Worm (Caenorhabditis elegans): ENCODE data around the gene F46G10.2.

Gene F46G10.2

ce11 chrX:13349230-13350122 lies 26.7 kb downstream of the F46G10.2 start (continued):
- TF ChIP-seq gei-8 (GFP tag; optimal IDR thresholded peaks at IDR 0.05) (peak; percentile 73), mdt-29 (GFP tag; IDR thresholded peaks at IDR 0.05) (peak; percentile 75), Y75B8A.6 (GFP tag; IDR thresholded peaks at IDR 0.05) (peak; percentile 65; the same call in 1 of the 2 replicates), nhr-48 (tag; optimal IDR thresholded peaks at IDR 0.05) (peak; percentile 39), nhr-77 (tag; optimal IDR thresholded peaks at IDR 0.05) (peak; percentile 35), php-3 (GFP tag; IDR thresholded peaks at IDR 0.05) (0 out of 2 replicates have a peak, but pooled peaks have one; percentile 26), daf-19 (GFP tag; conservative IDR thresholded peaks at IDR 0.05) (no peak), duxl-1 (tag; optimal IDR thresholded peaks at IDR 0.05; ENCODE audit: poor library complexity) (peak; percentile 78), Y48G9A.11 (GFP tag; IDR thresholded peaks at IDR 0.05) (no peak), lin-38 (GFP tag; IDR thresholded peaks at IDR 0.05) (peak; percentile 42), daf-16 (GFP tag; optimal IDR thresholded peaks at IDR 0.05) (peak in 1 of 2 experiments; percentile 74), daf-16 (tag; optimal IDR thresholded peaks at IDR 0.05) (peak; percentile 30), saeg-2 (GFP tag; IDR thresholded peaks at IDR 0.05) (peak; percentile 36; the same call in 1 of the 2 replicates), snpc-1.2 (GFP tag; IDR thresholded peaks at IDR 0.05) (0 out of 2 replicates have a peak, but pooled peaks have one; percentile 42), pha-4 (GFP tag; IDR thresholded peaks at IDR 0.05) (peak; percentile 19; the same call in 1 of the 2 replicates), pha-4 (tag; optimal IDR thresholded peaks at IDR 0.05) (no peak), ztf-7 (tag; optimal IDR thresholded peaks at IDR 0.05) (peak; percentile 9), T26A8.4 (GFP tag; IDR thresholded peaks at IDR 0.05) (peak; percentile 90), ceh-62 (tag; optimal IDR thresholded peaks at IDR 0.05) (no peak)

DNA sequence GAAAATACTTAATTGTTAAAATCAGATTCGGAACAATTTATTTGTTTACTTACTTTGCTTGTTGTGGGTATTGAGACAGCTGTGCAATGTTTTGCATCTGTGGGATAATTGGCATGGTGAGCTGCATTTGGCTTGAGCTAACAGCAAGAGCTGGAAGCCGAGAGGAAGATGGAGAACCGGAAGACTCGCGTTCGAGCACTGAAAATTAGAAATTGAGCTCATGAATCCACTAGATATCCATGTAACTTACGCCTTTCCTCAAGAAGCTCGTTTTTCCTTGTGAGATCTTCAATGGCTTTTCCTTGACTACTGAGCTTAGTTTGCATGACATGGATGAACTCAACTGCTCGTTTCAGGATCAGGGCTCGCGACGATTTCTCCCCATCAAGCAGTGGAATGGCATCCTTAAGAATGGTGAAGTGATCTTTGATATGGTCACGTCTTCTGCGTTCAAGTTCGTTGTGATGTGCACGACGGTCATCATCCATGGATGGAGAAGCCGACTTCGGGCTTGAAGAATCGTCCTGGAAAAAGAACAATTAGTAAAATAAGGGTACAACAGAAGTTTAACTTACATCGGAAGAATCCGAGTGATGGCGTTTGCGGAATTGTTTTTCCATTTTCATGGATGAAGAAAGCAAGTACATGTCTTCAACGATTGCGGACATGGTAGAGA lies 27.5 kb downstream of the F46G10.2 start:
- TF ChIP-seq hmg-1.1 (GFP tag; IDR thresholded peaks at IDR 0.05) (no peak), dve-1 (tag; optimal IDR thresholded peaks at IDR 0.05; ENCODE audit: insufficient read depth) (no peak), set-16 (GFP tag; IDR thresholded peaks at IDR 0.05) (no peak), snpc-4 (tag; optimal IDR thresholded peaks at IDR 0.05) (no peak), T26A8.4 (GFP tag; IDR thresholded peaks at IDR 0.05) (peak; percentile 54), unc-62 (GFP tag; optimal IDR thresholded peaks at IDR 0.05 in 1 of 2) (peak in 1 of 2 experiments; percentile 53), unc-62 (tag; optimal IDR thresholded peaks at IDR 0.05) (no peak), lin-38 (GFP tag; IDR thresholded peaks at IDR 0.05) (peak; percentile 41), ceh-32 (tag; optimal IDR thresholded peaks at IDR 0.05; ENCODE audit: poor library complexity) (no peak), F10B5.3 (tag; optimal IDR thresholded peaks at IDR 0.05) (no peak), vab-7 (GFP tag; IDR thresholded peaks at IDR 0.05) (no peak), nhr-42 (GFP tag; IDR thresholded peaks at IDR 0.05) (no peak), lim-7 (GFP tag; IDR thresholded peaks at IDR 0.05) (no peak), tra-1 (GFP tag; IDR thresholded peaks at IDR 0.05) (0 out of 2 replicates have a peak, but pooled peaks have one; percentile 5), lsy-2 (tag; optimal IDR thresholded peaks at IDR 0.05) (no peak), F37D6.2 (tag; optimal IDR thresholded peaks at IDR 0.05) (no peak), egl-43 (GFP tag; IDR thresholded peaks at IDR 0.05) (no peak), ZK337.2 (GFP tag; IDR thresholded peaks at IDR 0.05) (no peak), duxl-1 (tag; optimal IDR thresholded peaks at IDR 0.05; ENCODE audit: poor library complexity) (peak; percentile 21), cey-2 (tag; optimal IDR thresholded peaks at IDR 0.05; ENCODE audit: borderline replicate concordance, insufficient read depth) (no peak), attf-4 (tag; optimal IDR thresholded peaks at IDR 0.05) (no peak), F26F4.8 (GFP tag; conservative IDR thresholded peaks at IDR 0.05) (no peak), nhr-10 (tag; optimal IDR thresholded peaks at IDR 0.05) (no peak), lin-29 (GFP tag; IDR thresholded peaks at IDR 0.05) (no peak), mes-2 (tag; optimal IDR thresholded peaks at IDR 0.05; ENCODE audit: poor library complexity, severe bottlenecking) (no peak), R02D3.7 (tag; optimal IDR thresholded peaks at IDR 0.05) (no peak), lin-15B (tag; optimal IDR thresholded peaks at IDR 0.05) (no peak), madf-5 (GFP tag; IDR thresholded peaks at IDR 0.05) (no peak), aha-1 (tag) (peak; percentile 7), mxl-2 (GFP tag; conservative IDR thresholded peaks at IDR 0.05) (no peak), rbr-2 (tag; optimal IDR thresholded peaks at IDR 0.05) (no peak)
